Fruit fly (Drosophila melanogaster) whole organism, embryonic: Measurements from ENCODE around the gene ck.

ENCODE experiments used
- CG10209 ChIP-seq: fragments of 200-800 bp; sonication (Bioruptor generic); optimal IDR thresholded peaks from 3 replicates; lab custom pipeline; 2017; ENCODE audit warnings: missing biosample characterization, mild to moderate bottlenecking, missing genetic modification characterization, missing genetic modification reagents
- CG10366 ChIP-seq: fragments of 200-800 bp; sonication (Bioruptor generic); IDR thresholded peaks from 2 replicates; pipeline ENCODE4 v1.3.6; 2022; ENCODE audit warnings: missing biosample characterization, missing genetic modification characterization
- CG10959 ChIP-seq: fragments of 200-800 bp; sonication (Bioruptor generic); IDR thresholded peaks from 2 replicates; pipeline ENCODE4 v1.3.6; 2022; ENCODE audit warnings: missing biosample characterization, missing genetic modification characterization
- CG11723 ChIP-seq: fragments of 200-800 bp; sonication (Bioruptor generic); optimal IDR thresholded peaks from 2 replicates; lab custom pipeline; 2017; ENCODE audit warnings: missing biosample characterization, mild to moderate bottlenecking, missing genetic modification characterization
- CG12236 ChIP-seq: fragments of 200-800 bp; sonication (Bioruptor generic); optimal IDR thresholded peaks from 2 replicates; lab custom pipeline; 2016; ENCODE audit warnings: missing biosample characterization, missing genetic modification characterization
- CG12391 ChIP-seq: fragments of 200-800 bp; sonication (Bioruptor generic); optimal IDR thresholded peaks from 3 replicates; lab custom pipeline; 2018; ENCODE audit warnings: missing biosample characterization, mild to moderate bottlenecking, missing genetic modification characterization, moderate library complexity
- CG17186 ChIP-seq: fragments of 200-800 bp; sonication (Bioruptor generic); optimal IDR thresholded peaks from 3 replicates; lab custom pipeline; 2017; ENCODE audit warnings: missing biosample characterization, missing genetic modification reagents, missing genetic modification characterization
- CG17385 ChIP-seq: fragments of 200-800 bp; sonication (Bioruptor generic); optimal IDR thresholded peaks from 3 replicates; lab custom pipeline; 2018; ENCODE audit warnings: missing biosample characterization, mild to moderate bottlenecking, missing genetic modification characterization
- CG31441 ChIP-seq: fragments of 200-800 bp; sonication (Bioruptor generic); IDR thresholded peaks from 2 replicates; pipeline ENCODE4 v1.3.6; 2022; ENCODE audit warnings: missing biosample characterization, missing genetic modification characterization
- CG4854 ChIP-seq: fragments of 200-800 bp; sonication (Bioruptor generic); optimal IDR thresholded peaks from 2 replicates; lab custom pipeline; 2016; ENCODE audit warnings: missing biosample characterization, missing genetic modification characterization, inconsistent platforms
- CG9797 ChIP-seq: fragments of 200-800 bp; sonication (Bioruptor generic); optimal IDR thresholded peaks from 3 replicates; lab custom pipeline; 2018; ENCODE audit warnings: missing biosample characterization, mild to moderate bottlenecking, missing genetic modification characterization
- Dfd ChIP-seq, 2 experiments: fragments of >200 bp; optimal IDR thresholded peaks; 2 replicates each; lab custom pipeline; 2017; ENCODE audit warnings: missing biosample characterization in 2 of 2, missing genetic modification characterization in 2 of 2
- Hey ChIP-seq: fragments of 200-800 bp; sonication (Bioruptor generic); optimal IDR thresholded peaks from 3 replicates; lab custom pipeline; 2018; ENCODE audit warnings: missing biosample characterization, mild to moderate bottlenecking, missing genetic modification characterization
- Hmx ChIP-seq: fragments of 200-800 bp; sonication (Bioruptor generic); optimal IDR thresholded peaks from 2 replicates; lab custom pipeline; 2016; ENCODE audit warnings: missing biosample characterization, missing genetic modification characterization
- Hr3 ChIP-seq: fragments of 200-800 bp; sonication (Bioruptor generic); optimal IDR thresholded peaks from 3 replicates; lab custom pipeline; 2016; ENCODE audit warnings: missing biosample characterization, missing genetic modification characterization
- Jarid2 ChIP-seq: fragments of 200-800 bp; sonication (Bioruptor generic); optimal IDR thresholded peaks from 3 replicates; lab custom pipeline; 2017; ENCODE audit warnings: mild to moderate bottlenecking, missing biosample characterization, missing genetic modification reagents, missing genetic modification characterization
- MTF-1 ChIP-seq: fragments of 200-800 bp; sonication (Bioruptor generic); optimal IDR thresholded peaks from 2 replicates; lab custom pipeline; 2018; ENCODE audit warnings: missing biosample characterization, mild to moderate bottlenecking, missing genetic modification characterization, borderline replicate concordance
- Med ChIP-seq: fragments of 200-800 bp; sonication (Bioruptor generic); peaks from one replicate; lab custom pipeline; 2016; ENCODE audit warnings: missing biosample characterization, missing genetic modification characterization, mild to moderate bottlenecking, inconsistent platforms, moderate library complexity
- NK7.1 ChIP-seq: fragments of 200-800 bp; sonication (Bioruptor generic); optimal IDR thresholded peaks from 3 replicates; lab custom pipeline; 2016; ENCODE audit warnings: missing biosample characterization, missing genetic modification characterization
- Neu2 ChIP-seq: fragments of 200-800 bp; sonication (Bioruptor generic); optimal IDR thresholded peaks from 3 replicates; lab custom pipeline; 2016; ENCODE audit warnings: missing biosample characterization, missing genetic modification characterization, borderline replicate concordance
- Rx ChIP-seq: fragments of 200-800 bp; sonication (Bioruptor generic); IDR thresholded peaks from 2 replicates; pipeline ENCODE4 v1.3.6; 2022; ENCODE audit warnings: missing biosample characterization, missing genetic modification characterization
- Ssrp ChIP-seq: fragments of 200-800 bp; sonication (Bioruptor generic); optimal IDR thresholded peaks from 2 replicates; lab custom pipeline; 2018; ENCODE audit warnings: missing biosample characterization, mild to moderate bottlenecking, missing genetic modification characterization, moderate library complexity
- Taf1 ChIP-seq: fragments of 200-800 bp; sonication (Bioruptor generic); IDR thresholded peaks from 2 replicates; pipeline ENCODE4 v1.3.6; 2022; ENCODE audit warnings: missing biosample characterization, missing genetic modification characterization
- Xrp1 ChIP-seq: fragments of 200-800 bp; sonication (Bioruptor generic); IDR thresholded peaks from 2 replicates; pipeline ENCODE4 v1.3.6; 2022; ENCODE audit warnings: missing biosample characterization, missing genetic modification characterization
- al ChIP-seq: fragments of 200-800 bp; sonication (Bioruptor generic); IDR thresholded peaks from 2 replicates; pipeline ENCODE4 v1.3.6; 2022; ENCODE audit warnings: missing biosample characterization, missing genetic modification characterization
- az2 ChIP-seq: fragments of 200-800 bp; sonication (Bioruptor generic); optimal IDR thresholded peaks from 3 replicates; lab custom pipeline; 2016; ENCODE audit warnings: missing biosample characterization, missing genetic modification characterization
- bsh ChIP-seq, 2 experiments: fragments of 200-800 bp; sonication (Bioruptor generic); optimal IDR thresholded peaks; 2 replicates each; lab custom pipeline; 2017 to 2018; ENCODE audit warnings: mild to moderate bottlenecking in 2 of 2, missing biosample characterization in 2 of 2, missing genetic modification characterization in 2 of 2, moderate library complexity in 1 of 2
- dpn ChIP-seq, 2 experiments: fragments of 200-800 bp; sonication (Bioruptor generic); optimal IDR thresholded peaks; 3 replicates each; lab custom pipeline; 2016; ENCODE audit warnings: missing biosample characterization in 2 of 2, missing genetic modification characterization in 2 of 2
- ewg ChIP-seq: fragments of 200-800 bp; sonication (Bioruptor generic); optimal IDR thresholded peaks from 3 replicates; lab custom pipeline; 2017; ENCODE audit warnings: mild to moderate bottlenecking, missing biosample characterization, missing genetic modification reagents, missing genetic modification characterization
- gem ChIP-seq: fragments of 200-800 bp; sonication (Bioruptor generic); optimal IDR thresholded peaks from 2 replicates; lab custom pipeline; 2019; ENCODE audit warnings: missing biosample characterization, mild to moderate bottlenecking, missing genetic modification characterization, moderate library complexity
- hb ChIP-seq: fragments of 200-800 bp; sonication (Bioruptor generic); IDR thresholded peaks from 3 replicates; pipeline ENCODE4 v1.3.6; 2022; ENCODE audit warnings: missing biosample characterization, missing genetic modification characterization; ENCODE audit not compliant: partially characterized antibody
- ind ChIP-seq: fragments of 200-800 bp; sonication (Bioruptor generic); optimal IDR thresholded peaks from 3 replicates; lab custom pipeline; 2016; ENCODE audit warnings: missing biosample characterization, missing genetic modification characterization
- jing ChIP-seq: fragments of 200-800 bp; sonication (Bioruptor generic); optimal IDR thresholded peaks from 2 replicates; lab custom pipeline; 2018; ENCODE audit warnings: missing biosample characterization, mild to moderate bottlenecking, missing genetic modification characterization
- ken ChIP-seq: fragments of 200-800 bp; sonication (Bioruptor generic); IDR thresholded peaks from 3 replicates; pipeline ENCODE4 v1.3.6; 2022; ENCODE audit warnings: missing biosample characterization, missing genetic modification characterization
- lbe ChIP-seq: fragments of 200-800 bp; sonication (Bioruptor generic); optimal IDR thresholded peaks from 2 replicates; lab custom pipeline; 2016; ENCODE audit warnings: missing biosample characterization, mild to moderate bottlenecking, missing genetic modification characterization
- lola ChIP-seq, 3 experiments: fragments of >200 bp in 2 of 3; fragments of 200-800 bp in 1 of 3; sonication (Bioruptor generic) in 1 of 3; optimal IDR thresholded peaks; 2 replicates each; lab custom pipeline; 2017 to 2019; ENCODE audit warnings: missing biosample characterization in 3 of 3, missing genetic modification characterization in 3 of 3, mild to moderate bottlenecking in 1 of 3, moderate library complexity in 1 of 3
- pho ChIP-seq: fragments of 200-800 bp; sonication (Bioruptor generic); optimal IDR thresholded peaks from 2 replicates; lab custom pipeline; 2016; ENCODE audit warnings: missing biosample characterization, missing genetic modification characterization
- repo ChIP-seq: fragments of 200-800 bp; sonication (Bioruptor generic); optimal IDR thresholded peaks from 2 replicates; lab custom pipeline; 2016; ENCODE audit warnings: missing biosample characterization, missing genetic modification characterization
- sc ChIP-seq, 3 experiments: fragments of >200 bp in 2 of 3; fragments of 200-800 bp in 1 of 3; sonication (Bioruptor generic) in 1 of 3; optimal IDR thresholded peaks; 2 replicates in 2 of 3; 3 replicates in 1 of 3; lab custom pipeline; 2017; ENCODE audit warnings: mild to moderate bottlenecking in 1 of 3, missing biosample characterization in 1 of 3, missing genetic modification characterization in 1 of 3, missing genetic modification reagents in 1 of 3
- schlank ChIP-seq: fragments of 200-800 bp; sonication (Bioruptor generic); optimal IDR thresholded peaks from 2 replicates; lab custom pipeline; 2018; ENCODE audit warnings: missing biosample characterization, mild to moderate bottlenecking, missing genetic modification characterization
- sens ChIP-seq: fragments of 200-800 bp; sonication (Bioruptor generic); peaks from one replicate; lab custom pipeline; 2016; ENCODE audit warnings: missing biosample characterization, missing genetic modification characterization
- sens-2 ChIP-seq: fragments of 200-800 bp; sonication (Bioruptor generic); IDR thresholded peaks from 2 replicates; pipeline ENCODE4 v1.3.6; 2022; ENCODE audit warnings: missing biosample characterization, missing genetic modification characterization
- sima ChIP-seq: fragments of 200-800 bp; sonication (Bioruptor generic); optimal IDR thresholded peaks from 2 replicates; lab custom pipeline; 2016; ENCODE audit warnings: missing biosample characterization, missing genetic modification characterization
- sisA ChIP-seq: fragments of 200-800 bp; sonication (Bioruptor generic); IDR thresholded peaks from 2 replicates; pipeline ENCODE4 v1.3.6; 2022; ENCODE audit warnings: missing biosample characterization, missing genetic modification characterization
- slp2 ChIP-seq: fragments of 200-800 bp; sonication (Bioruptor generic); optimal IDR thresholded peaks from 2 replicates; lab custom pipeline; 2016; ENCODE audit warnings: missing biosample characterization, missing genetic modification characterization
- stwl ChIP-seq: fragments of 200-800 bp; sonication (Bioruptor generic); optimal IDR thresholded peaks from 3 replicates; lab custom pipeline; 2018; ENCODE audit warnings: missing biosample characterization, mild to moderate bottlenecking, missing genetic modification characterization, moderate library complexity

ck gene

dm6 chr2L:15058118-15058402 lies 398 bp upstream of the ck start, which contains the start of gene CG33679:
Gene CG33679, plus strand, starts transcription at chr2L:15058303.
- TF ChIP-seq lola (GFP tag; optimal IDR thresholded peaks at IDR 0.05; lab: Kevin White, UChicago) (no peak), Med (peak; percentile 26), sens (peak; percentile 50), slp2 (GFP tag; lab: Kevin White, UChicago) (no peak), CG9797 (GFP tag; lab: Kevin White, UChicago) (peak; percentile 38), Taf1 (GFP tag; lab: Robert Waterston, UW) (no peak), stwl (tag; lab: Kevin White, UChicago) (peak; percentile 26), CG12236 (GFP tag; lab: Kevin White, UChicago) (no peak)

dm6 chr2L:15056359-15057220 lies 1.1 kb downstream of the ck start:
- TF ChIP-seq ken (GFP tag; lab: Robert Waterston, UW) (peak; percentile 72; the same call in 1 of the 3 replicates), CG17186 (no peak), Med (peak; percentile 80), Jarid2 (peak; percentile 41), sc (optimal IDR thresholded peaks at IDR 0.05; lab: Kevin White, UChicago) (no peak), sc (GFP tag; optimal IDR thresholded peaks at IDR 0.05; lab: Kevin White, UChicago) (peak; percentile 62), CG17385 (peak; percentile 68), CG12391 (tag; lab: Kevin White, UChicago) (peak; percentile 86), NK7.1 (GFP tag; lab: Kevin White, UChicago) (no peak), repo (no peak), CG10366 (GFP tag; lab: Robert Waterston, UW) (peak; percentile 32; the same call in 1 of the 2 replicates), Hmx (GFP tag; lab: Kevin White, UChicago) (no peak), dpn (GFP tag; optimal IDR thresholded peaks at IDR 0.05; lab: Kevin White, UChicago) (peak; percentile 47 to 74), lbe (peak; percentile 59), sens-2 (GFP tag; lab: Robert Waterston, UW) (no peak), CG31441 (peak; percentile 89), jing (GFP tag; lab: Kevin White, UChicago) (peak; percentile 5), lola (GFP tag; optimal IDR thresholded peaks at IDR 0.05; lab: Kevin White, UChicago) (peak in 1 of 3 experiments; percentile 88), sisA (GFP tag; lab: Robert Waterston, UW) (peak; percentile 77), CG10959 (GFP tag; lab: Robert Waterston, UW) (peak; percentile 76), CG10209 (GFP tag; lab: Kevin White, UChicago) (peak; percentile 69), pho (peak; percentile 25), CG4854 (GFP tag; lab: Kevin White, UChicago) (no peak), Dfd (GFP tag; optimal IDR thresholded peaks at IDR 0.05; lab: Kevin White, UChicago) (no peak), MTF-1 (peak; percentile 27), Hr3 (GFP tag; lab: Kevin White, UChicago) (peak; percentile 76), Hey (tag; lab: Kevin White, UChicago) (no peak), Ssrp (tag; lab: Kevin White, UChicago) (peak; percentile 71), hb (GFP tag; lab: Robert Waterston, UW) (no peak), CG11723 (GFP tag; lab: Kevin White, UChicago) (peak; percentile 68), ewg (GFP tag; lab: Kevin White, UChicago) (peak; percentile 52), schlank (no peak), az2 (peak; percentile 75), bsh (GFP tag; optimal IDR thresholded peaks at IDR 0.05; lab: Kevin White, UChicago) (peak; percentile 57 to 76), ind (GFP tag; lab: Kevin White, UChicago) (peak; percentile 72), Rx (GFP tag; lab: Robert Waterston, UW) (no peak; the same call in 1 of the 2 replicates), Neu2 (GFP tag; lab: Kevin White, UChicago) (no peak), Xrp1 (GFP tag; lab: Robert Waterston, UW) (peak; percentile 86), gem (tag; lab: Kevin White, UChicago) (peak; percentile 88), al (GFP tag; lab: Robert Waterston, UW) (peak; percentile 43), sima (GFP tag; lab: Kevin White, UChicago) (no peak)
